Fruit fly (Drosophila melanogaster): Measurements from ENCODE around the gene CG13044.

Gene CG13044

dm6 chr3L:16319399-16319906 lies 16.5 kb upstream of the CG13044 start, which contains the start of the genes CG13041 and CG13060:
Gene CG13041, minus strand, starts transcription at chr3L:16319526.
Gene CG13060, plus strand, starts transcription at chr3L:16319856.
- no peak for TF ChIP-seq CG12768 (GFP tag; optimal IDR thresholded peaks at IDR 0.05)
- no peak for TF ChIP-seq cic (GFP tag; optimal IDR thresholded peaks at IDR 0.05)
- no peak for TF ChIP-seq CG11617 (GFP tag; optimal IDR thresholded peaks at IDR 0.05)
- TF ChIP-seq tj (GFP tag; optimal IDR thresholded peaks at IDR 0.05) = no peak
- TF ChIP-seq CG33017 (tag; optimal IDR thresholded peaks at IDR 0.05) = no peak
- no peak for TF ChIP-seq Clk (GFP tag; optimal IDR thresholded peaks at IDR 0.05)
- no peak for TF ChIP-seq CG7101 (tag; optimal IDR thresholded peaks at IDR 0.05)
- TF ChIP-seq CG7045 (GFP tag; optimal IDR thresholded peaks at IDR 0.05) = no peak
- TF ChIP-seq CG1620 (GFP tag; optimal IDR thresholded peaks at IDR 0.05) = no peak
- no peak for TF ChIP-seq CG5204 (GFP tag; optimal IDR thresholded peaks at IDR 0.05)
- no peak for TF ChIP-seq toe (GFP tag; optimal IDR thresholded peaks at IDR 0.05)
- no peak for TF ChIP-seq cnc (optimal IDR thresholded peaks at IDR 0.05)
- TF ChIP-seq pad (GFP tag; optimal IDR thresholded peaks at IDR 0.05) = no peak

- TF ChIP-seq ovo (GFP tag; optimal IDR thresholded peaks at IDR 0.05) (no peak), bab1 (GFP tag; optimal IDR thresholded peaks at IDR 0.05) (no peak), CG11617 (GFP tag; optimal IDR thresholded peaks at IDR 0.05) (no peak), Mnt (GFP tag; optimal IDR thresholded peaks at IDR 0.05) (no peak), CG12768 (GFP tag; optimal IDR thresholded peaks at IDR 0.05) (no peak), cnc (optimal IDR thresholded peaks at IDR 0.05) (no peak), pad (GFP tag; optimal IDR thresholded peaks at IDR 0.05) (no peak), toe (GFP tag; optimal IDR thresholded peaks at IDR 0.05) (no peak), tj (GFP tag; optimal IDR thresholded peaks at IDR 0.05) (no peak), CG7045 (GFP tag; optimal IDR thresholded peaks at IDR 0.05) (no peak), Crg-1 (GFP tag; optimal IDR thresholded peaks at IDR 0.05) (no peak)
Measured at dm6 chr3L:16317724-16318123, 14.7 kb upstream of the CG13044 start, which contains the start of gene Nplp3. Gene Nplp3, plus strand, starts transcription at chr3L:16318024.

DNA sequence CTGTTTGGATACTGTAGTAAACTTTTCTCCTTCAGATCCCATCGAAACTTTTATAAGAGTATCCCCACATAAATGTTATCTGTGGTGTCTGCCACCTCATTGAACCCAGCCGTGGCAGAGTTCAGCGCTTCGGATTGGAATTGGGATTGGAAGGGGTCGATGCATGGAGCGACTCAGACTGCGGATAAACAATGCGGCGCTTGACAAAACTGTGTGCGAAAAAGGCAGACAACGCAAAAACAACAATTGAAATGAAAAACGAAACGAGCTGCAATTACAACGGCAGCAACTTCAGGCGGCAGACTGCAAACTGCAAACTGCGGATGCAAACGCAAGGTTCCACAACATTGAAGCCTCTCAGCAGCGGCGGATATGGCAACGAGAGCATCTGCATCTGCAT lies 11.0 kb upstream of the CG13044 start, which contains the start of gene CG13062:
Gene CG13062, plus strand, starts transcription at position 301 of the 400 bp plus-strand sequence.
- TF ChIP-seq cnc (optimal IDR thresholded peaks at IDR 0.05) = no peak
- no peak for TF ChIP-seq Mnt (GFP tag; optimal IDR thresholded peaks at IDR 0.05)
- no peak for TF ChIP-seq CG5204 (GFP tag; optimal IDR thresholded peaks at IDR 0.05)
- TF ChIP-seq CG33017 (tag; optimal IDR thresholded peaks at IDR 0.05) = no peak
- TF ChIP-seq pad (GFP tag; optimal IDR thresholded peaks at IDR 0.05) = no peak
- TF ChIP-seq CG7045 (GFP tag; optimal IDR thresholded peaks at IDR 0.05) = no peak
- no peak for TF ChIP-seq bab1 (GFP tag; optimal IDR thresholded peaks at IDR 0.05)
- TF ChIP-seq toe (GFP tag; optimal IDR thresholded peaks at IDR 0.05) = no peak
- TF ChIP-seq CG14711 (tag; optimal IDR thresholded peaks at IDR 0.05) = no peak
- TF ChIP-seq CG11617 (GFP tag; optimal IDR thresholded peaks at IDR 0.05) = no peak
- no peak for TF ChIP-seq Crg-1 (GFP tag; optimal IDR thresholded peaks at IDR 0.05)
- TF ChIP-seq Hr96 (GFP tag; optimal IDR thresholded peaks at IDR 0.05) = no peak

DNA sequence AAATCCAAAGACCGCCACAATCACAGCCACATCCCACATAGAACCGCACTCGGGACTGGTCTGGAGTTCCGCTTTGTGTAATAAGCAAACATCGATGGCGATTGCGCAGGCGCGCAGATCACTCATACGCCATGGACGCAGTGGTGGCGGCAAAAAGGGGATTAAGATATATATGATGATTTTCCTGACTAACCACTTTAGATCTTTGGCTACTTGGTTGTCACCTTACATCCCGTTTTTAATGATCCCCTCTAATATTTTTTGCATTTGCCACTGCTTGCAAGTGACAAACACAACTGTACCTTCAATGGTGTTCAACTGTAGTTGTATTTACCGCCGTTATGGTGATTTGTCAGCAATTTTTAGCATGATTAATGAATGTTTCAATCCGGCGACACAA lies 7.0 kb upstream of the CG13044 start:
- peak; percentile 32 for TF ChIP-seq CG5204 (GFP tag; optimal IDR thresholded peaks at IDR 0.05)
- TF ChIP-seq tj (GFP tag; optimal IDR thresholded peaks at IDR 0.05) = no peak

DNA sequence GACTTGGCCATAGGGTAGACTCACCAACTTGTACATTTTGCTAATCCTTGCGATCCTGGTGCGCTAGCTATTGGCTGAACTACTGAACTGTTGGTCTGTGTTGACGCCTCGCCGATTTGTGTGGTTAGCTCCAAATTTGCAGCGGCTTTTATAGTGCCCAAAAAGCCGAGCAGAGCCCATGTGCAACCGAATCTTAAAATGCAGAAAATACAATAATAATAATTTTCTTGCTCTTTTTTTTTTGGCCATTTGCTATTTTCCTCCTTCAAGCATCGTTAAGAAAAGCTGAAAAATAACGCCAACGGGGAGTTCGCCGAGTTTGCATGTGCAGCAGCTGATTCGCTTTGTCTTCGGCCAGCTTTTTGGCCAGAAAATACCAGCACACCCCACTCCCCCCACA lies 5.4 kb upstream of the CG13044 start, which contains the start of gene CG13042:
Gene CG13042, minus strand, starts transcription at position 101 of the 400 bp plus-strand sequence.
- TF ChIP-seq CG14711 (tag; optimal IDR thresholded peaks at IDR 0.05) (no peak), CG7045 (GFP tag; optimal IDR thresholded peaks at IDR 0.05) (no peak), CG33017 (tag; optimal IDR thresholded peaks at IDR 0.05) (no peak), CG5204 (GFP tag; optimal IDR thresholded peaks at IDR 0.05) (no peak), CG7101 (tag; optimal IDR thresholded peaks at IDR 0.05) (no peak), cnc (optimal IDR thresholded peaks at IDR 0.05) (no peak), toe (GFP tag; optimal IDR thresholded peaks at IDR 0.05) (no peak), Clk (GFP tag; optimal IDR thresholded peaks at IDR 0.05) (no peak), ovo (GFP tag; optimal IDR thresholded peaks at IDR 0.05) (no peak), Crg-1 (GFP tag; optimal IDR thresholded peaks at IDR 0.05) (no peak), Hr96 (GFP tag; optimal IDR thresholded peaks at IDR 0.05) (no peak), cic (GFP tag; optimal IDR thresholded peaks at IDR 0.05) (no peak), pad (GFP tag; optimal IDR thresholded peaks at IDR 0.05) (no peak), bab1 (GFP tag; optimal IDR thresholded peaks at IDR 0.05) (no peak), CG1620 (GFP tag; optimal IDR thresholded peaks at IDR 0.05) (no peak), CG11617 (GFP tag; optimal IDR thresholded peaks at IDR 0.05) (no peak), Mnt (GFP tag; optimal IDR thresholded peaks at IDR 0.05) (no peak), kay (GFP tag; ENCODE audit: borderline replicate concordance) (no peak)

DNA sequence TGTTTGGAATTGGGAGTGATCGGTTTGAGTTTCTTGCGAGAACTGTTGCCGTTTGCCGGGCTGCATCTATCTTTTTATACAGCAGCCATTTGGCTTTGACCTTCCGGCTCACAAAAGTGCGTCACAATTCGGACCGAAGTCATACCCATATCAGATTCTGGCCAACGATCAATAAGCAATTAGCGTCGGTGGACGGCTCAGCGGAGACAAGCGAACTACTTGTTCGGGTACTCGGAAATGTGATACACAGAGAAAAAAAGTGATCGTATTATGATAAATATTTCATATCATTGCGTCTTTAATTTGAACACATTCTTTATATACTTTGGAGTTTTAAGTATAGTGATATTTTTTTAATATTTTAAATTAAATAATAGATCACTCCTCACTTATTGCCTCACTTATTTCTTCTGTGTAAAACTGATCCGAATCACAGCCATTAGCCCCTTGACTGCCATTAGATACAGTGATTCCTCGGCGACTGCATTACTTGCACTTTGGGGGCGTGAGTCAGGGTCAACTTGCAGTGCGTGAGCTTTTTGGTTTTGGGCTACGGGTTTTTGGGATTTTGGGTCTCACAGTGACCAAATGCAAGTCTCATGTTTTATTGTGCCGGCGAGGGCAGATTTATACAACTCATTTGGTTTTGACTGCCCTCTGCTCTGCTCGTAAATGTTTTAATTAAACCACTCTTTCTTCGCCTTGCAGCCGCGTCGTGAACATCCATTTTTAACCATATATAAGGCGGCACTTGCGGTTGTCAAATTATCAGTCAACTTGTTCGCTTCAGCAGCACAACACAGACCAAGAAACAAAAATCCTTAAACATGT lies 3.1 kb upstream of the CG13044 start, which contains the start of the genes CG13043 and CG13063:
Gene CG13043, minus strand, starts transcription at position 51 of the 831 bp plus-strand sequence.
Gene CG13063, plus strand, starts transcription at position 781 of the 831 bp plus-strand sequence.
- TF ChIP-seq bab1 (GFP tag; optimal IDR thresholded peaks at IDR 0.05) (no peak), Clk (GFP tag; optimal IDR thresholded peaks at IDR 0.05) (no peak), cnc (optimal IDR thresholded peaks at IDR 0.05) (no peak), Hr96 (GFP tag; optimal IDR thresholded peaks at IDR 0.05) (no peak), pad (GFP tag; optimal IDR thresholded peaks at IDR 0.05) (no peak), CG14711 (tag; optimal IDR thresholded peaks at IDR 0.05) (no peak), tj (GFP tag; optimal IDR thresholded peaks at IDR 0.05) (no peak), kay (GFP tag; ENCODE audit: borderline replicate concordance) (no peak), toe (GFP tag; optimal IDR thresholded peaks at IDR 0.05) (no peak), CG33017 (tag; optimal IDR thresholded peaks at IDR 0.05) (no peak), cic (GFP tag; optimal IDR thresholded peaks at IDR 0.05) (no peak), CG1620 (GFP tag; optimal IDR thresholded peaks at IDR 0.05) (no peak), CG7045 (GFP tag; optimal IDR thresholded peaks at IDR 0.05) (no peak)

All from whole organism, adult.